Worm (Caenorhabditis elegans) whole organism, L4 larva: ENCODE data around the gene B0001.4.
A peak's percentile ranks its signal among the peaks of the same experiment; 100 is the strongest.

ENCODE experiments used
- F10B5.3 ChIP-seq: sonication (generic microtip); optimal IDR thresholded peaks from 2 replicates; lab custom pipeline; 2016; ENCODE audit warnings: mild to moderate bottlenecking, missing genetic modification characterization, missing compliant biosample characterization
- F49E8.2 ChIP-seq: sonication (generic microtip); optimal IDR thresholded peaks from 2 replicates; lab custom pipeline; 2016; ENCODE audit warnings: missing compliant biosample characterization, mild to moderate bottlenecking, missing genetic modification characterization, borderline replicate concordance
- R02D3.7 ChIP-seq: fragments of 150-350 bp; sonication (generic microtip); optimal IDR thresholded peaks from 3 replicates; lab custom pipeline; 2014; ENCODE audit warnings: missing biosample characterization, missing genetic modification characterization
- Y105C5A.15 ChIP-seq: fragments of 200-800 bp; sonication (Bioruptor generic); IDR thresholded peaks from 2 replicates; pipeline ENCODE4 v1.3.6; 2022; ENCODE audit warnings: missing genetic modification characterization, missing compliant biosample characterization
- Y5F2A.4 ChIP-seq: fragments of 200-800 bp; sonication (Bioruptor generic); optimal IDR thresholded peaks from 2 replicates; lab custom pipeline; 2018; ENCODE audit warnings: mild to moderate bottlenecking, missing genetic modification characterization, missing compliant biosample characterization
- aly-2 ChIP-seq: sonication (generic microtip); optimal IDR thresholded peaks from 2 replicates; lab custom pipeline; 2018; ENCODE audit warnings: missing biosample characterization, missing genetic modification characterization
- arid-1 ChIP-seq: fragments of 200-800 bp; sonication (Bioruptor generic); conservative IDR thresholded peaks from 2 replicates; pipeline ENCODE4 v1.3.6; 2022; ENCODE audit warnings: missing genetic modification reagents, missing genetic modification characterization, missing compliant biosample characterization
- attf-4 ChIP-seq: sonication (generic microtip); optimal IDR thresholded peaks from 3 replicates; lab custom pipeline; 2017; ENCODE audit warnings: missing biosample characterization, missing genetic modification characterization
- ceh-20 ChIP-seq: fragments of 200-800 bp; sonication (Bioruptor generic); IDR thresholded peaks from 2 replicates; pipeline ENCODE4 v1.3.6; 2022; ENCODE audit warnings: missing genetic modification reagents, missing genetic modification characterization, missing compliant biosample characterization
- ceh-28 ChIP-seq: fragments of 150-350 bp; optimal IDR thresholded peaks from 2 replicates; lab custom pipeline; 2014; ENCODE audit warnings: missing biosample characterization, missing genetic modification reagents, missing genetic modification characterization
- ceh-44 ChIP-seq: fragments of 200-800 bp; sonication (Bioruptor generic); IDR thresholded peaks from 2 replicates; pipeline ENCODE4 v1.3.6; 2022; ENCODE audit warnings: missing genetic modification reagents, missing genetic modification characterization, missing compliant biosample characterization
- ces-1 ChIP-seq: fragments of 150-350 bp; sonication (generic microtip); optimal IDR thresholded peaks from 4 replicates; lab custom pipeline; 2014; ENCODE audit warnings: missing biosample characterization, missing genetic modification reagents, missing genetic modification characterization
- cey-2 ChIP-seq: sonication (generic microtip); optimal IDR thresholded peaks from 3 replicates; lab custom pipeline; 2017; ENCODE audit warnings: missing genetic modification characterization, mild to moderate bottlenecking, missing compliant biosample characterization, antibody characterized with exemption, borderline replicate concordance; ENCODE audit not compliant: insufficient read depth
- daf-12 ChIP-seq: fragments of 150-350 bp; optimal IDR thresholded peaks from 2 replicates; lab custom pipeline; 2014; ENCODE audit warnings: missing biosample characterization, missing genetic modification reagents, missing genetic modification characterization
- daf-16 ChIP-seq, 3 experiments: sonication (generic microtip); optimal IDR thresholded peaks; 2 replicates each; lab custom pipeline; 2016 to 2017; ENCODE audit warnings: missing genetic modification characterization in 3 of 3, missing genetic modification reagents in 3 of 3, mild to moderate bottlenecking in 2 of 3, missing compliant biosample characterization in 2 of 3, missing biosample characterization in 1 of 3, moderate library complexity in 1 of 3
- daf-8 ChIP-seq: fragments of 200-800 bp; sonication (Bioruptor generic); IDR thresholded peaks from 2 replicates; pipeline ENCODE4 v1.3.6; 2022; ENCODE audit warnings: missing genetic modification characterization, missing compliant biosample characterization
- dmd-9 ChIP-seq: fragments of 200-800 bp; sonication (Bioruptor generic); IDR thresholded peaks from 2 replicates; pipeline ENCODE4 v1.3.6; 2022; ENCODE audit warnings: missing genetic modification reagents, missing genetic modification characterization, missing compliant biosample characterization
- dve-1 ChIP-seq: sonication (generic microtip); optimal IDR thresholded peaks from 2 replicates; lab custom pipeline; 2017; ENCODE audit warnings: antibody characterized with exemption, mild to moderate bottlenecking, missing genetic modification characterization, missing compliant biosample characterization; ENCODE audit not compliant: insufficient read depth
- fos-1 ChIP-seq: fragments of 150-350 bp; optimal IDR thresholded peaks from 2 replicates; lab custom pipeline; 2014; ENCODE audit warnings: missing biosample characterization, missing genetic modification characterization
- hlh-30 ChIP-seq: sonication (generic microtip); optimal IDR thresholded peaks from 2 replicates; lab custom pipeline; 2017; ENCODE audit warnings: antibody characterized with exemption, mild to moderate bottlenecking, missing genetic modification characterization, missing compliant biosample characterization; ENCODE audit not compliant: insufficient read depth
- jun-1 ChIP-seq: fragments of 150-350 bp; optimal IDR thresholded peaks from 2 replicates; lab custom pipeline; 2014; ENCODE audit warnings: missing biosample characterization, missing genetic modification reagents, missing genetic modification characterization
- lim-7 ChIP-seq: fragments of 200-800 bp; sonication (Bioruptor generic); IDR thresholded peaks from 2 replicates; pipeline ENCODE4 v1.3.6; 2022; ENCODE audit warnings: missing genetic modification characterization, missing compliant biosample characterization
- lin-1 ChIP-seq: fragments of 200-800 bp; sonication (Bioruptor generic); IDR thresholded peaks from 2 replicates; pipeline ENCODE4 v1.3.6; 2022; ENCODE audit warnings: missing genetic modification reagents, missing genetic modification characterization, missing compliant biosample characterization
- lin-15B ChIP-seq: fragments of 150-350 bp; sonication (generic microtip); optimal IDR thresholded peaks from 3 replicates; lab custom pipeline; 2014; ENCODE audit warnings: missing biosample characterization, missing genetic modification characterization
- lin-29 ChIP-seq: fragments of 200-800 bp; sonication (Bioruptor generic); IDR thresholded peaks from 2 replicates; pipeline ENCODE4 v1.3.6; 2022; ENCODE audit warnings: missing genetic modification reagents, missing genetic modification characterization, missing compliant biosample characterization
- madf-5 ChIP-seq, 2 experiments: fragments of 200-800 bp; sonication (Bioruptor generic); IDR thresholded peaks; 2 replicates each; pipeline ENCODE4 v1.3.6; 2022; ENCODE audit warnings: missing compliant biosample characterization in 2 of 2, missing genetic modification characterization in 2 of 2
- mes-2 ChIP-seq: sonication (generic microtip); optimal IDR thresholded peaks from 2 replicates; lab custom pipeline; 2016; ENCODE audit warnings: missing genotype, mild to moderate bottlenecking, missing genetic modification characterization, missing compliant biosample characterization; ENCODE audit not compliant: poor library complexity, severe bottlenecking
- mxl-3 ChIP-seq: fragments of 200-800 bp; sonication (Bioruptor generic); optimal IDR thresholded peaks from 2 replicates; lab custom pipeline; 2018; ENCODE audit warnings: mild to moderate bottlenecking, missing genetic modification characterization, missing compliant biosample characterization
- nhr-111 ChIP-seq: fragments of 200-800 bp; sonication (Bioruptor generic); optimal IDR thresholded peaks from 2 replicates; lab custom pipeline; 2018; ENCODE audit warnings: mild to moderate bottlenecking, missing genetic modification characterization, missing compliant biosample characterization
- nhr-25 ChIP-seq: sonication (generic microtip); optimal IDR thresholded peaks from 2 replicates; lab custom pipeline; 2017; ENCODE audit warnings: missing genetic modification characterization, mild to moderate bottlenecking, missing compliant biosample characterization, antibody characterized with exemption, moderate library complexity, borderline replicate concordance; ENCODE audit not compliant: insufficient read depth
- nhr-41 ChIP-seq: fragments of 200-800 bp; sonication (Bioruptor generic); IDR thresholded peaks from 2 replicates; pipeline ENCODE4 v1.3.6; 2022; ENCODE audit warnings: missing genetic modification reagents, missing genetic modification characterization, missing compliant biosample characterization
- nhr-6 ChIP-seq: fragments of 150-350 bp; optimal IDR thresholded peaks from 2 replicates; lab custom pipeline; 2014; ENCODE audit warnings: missing biosample characterization, missing genetic modification characterization
- nhr-76 ChIP-seq: fragments of 150-350 bp; optimal IDR thresholded peaks from 2 replicates; lab custom pipeline; 2014; ENCODE audit warnings: missing biosample characterization, missing genetic modification characterization
- pha-4 ChIP-seq, 2 experiments: fragments of 150-350 bp in 1 of 2; fragments of 200-800 bp in 1 of 2; sonication (Bioruptor generic) in 1 of 2; IDR thresholded peaks in 1 of 2; optimal IDR thresholded peaks in 1 of 2; 2 replicates each; pipeline versions ENCODE4 v1.3.6 to Lab custom; 2014 to 2022; ENCODE audit warnings: missing genetic modification characterization in 2 of 2, missing genetic modification reagents in 2 of 2, missing biosample characterization in 1 of 2, missing compliant biosample characterization in 1 of 2
- pqm-1 ChIP-seq: sonication (generic microtip); optimal IDR thresholded peaks from 2 replicates; lab custom pipeline; 2017; ENCODE audit warnings: missing biosample characterization, missing genetic modification characterization
- rbr-2 ChIP-seq: sonication (generic microtip); optimal IDR thresholded peaks from 2 replicates; lab custom pipeline; 2016; ENCODE audit warnings: missing genotype, missing genetic modification characterization, missing compliant biosample characterization
- snpc-1.2 ChIP-seq: fragments of 200-800 bp; sonication (Bioruptor generic); IDR thresholded peaks from 2 replicates; pipeline ENCODE4 v1.3.6; 2022; ENCODE audit warnings: missing genetic modification reagents, missing genetic modification characterization, missing compliant biosample characterization
- unc-39 ChIP-seq: sonication (generic microtip); optimal IDR thresholded peaks from 2 replicates; lab custom pipeline; 2017; ENCODE audit warnings: missing biosample characterization, missing genetic modification characterization
- unc-62 ChIP-seq, 3 experiments: fragments of 150-350 bp in 1 of 3; sonication (generic microtip); optimal IDR thresholded peaks in 2 of 3; peaks in 1 of 3; 1 replicate in 1 of 3; 2 replicates in 2 of 3; lab custom pipeline; 2014 to 2017; ENCODE audit warnings: missing biosample characterization in 3 of 3, missing genetic modification characterization in 3 of 3, missing genetic modification reagents in 3 of 3, missing genotype in 1 of 3

The B0001.4 gene

DNA sequence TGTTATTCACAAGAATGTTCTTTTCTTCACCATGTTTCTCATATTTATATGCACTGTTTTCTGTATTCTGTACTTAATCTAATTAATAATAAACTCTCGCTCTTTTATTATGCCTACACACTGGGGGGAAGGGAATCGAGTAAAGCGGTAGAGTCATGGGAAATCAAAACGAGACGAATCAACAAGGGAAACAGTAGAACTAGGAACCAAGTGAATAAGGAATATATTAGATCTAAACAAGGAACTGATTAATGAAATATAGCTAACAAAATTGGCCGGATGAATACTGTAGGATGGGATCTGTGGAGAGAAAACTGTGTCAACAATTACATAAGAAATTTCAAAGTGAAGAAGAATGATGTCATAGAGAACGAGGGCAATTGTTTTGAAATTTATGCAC is 3.0 kb downstream of the B0001.4 start:
- TF ChIP-seq nhr-111 (GFP tag; lab: Kevin White, UChicago) = no peak
- no peak for TF ChIP-seq pqm-1 (tag; lab: Kevin White, UChicago)
- no peak for TF ChIP-seq lin-1
- TF ChIP-seq F10B5.3 (tag; lab: Kevin White, UChicago) = no peak
- no peak for TF ChIP-seq mxl-3
- no peak for TF ChIP-seq lim-7 (GFP tag; lab: Robert Waterston, UW)
- TF ChIP-seq arid-1 (GFP tag; lab: Robert Waterston, UW) = no peak
- TF ChIP-seq Y5F2A.4 (GFP tag; lab: Kevin White, UChicago) = no peak
- no peak for TF ChIP-seq unc-39
- no peak for TF ChIP-seq rbr-2 (tag; lab: Kevin White, UChicago)
- TF ChIP-seq unc-62 (GFP tag; optimal IDR thresholded peaks at IDR 0.05 in 1 of 2; lab: Kevin White, UChicago) = no peak
- TF ChIP-seq unc-62 (tag; optimal IDR thresholded peaks at IDR 0.05; lab: Kevin White, UChicago) = no peak
- no peak for TF ChIP-seq nhr-6 (tag; lab: Kevin White, UChicago)
- TF ChIP-seq, all 104 proteins: peak for 0

DNA sequence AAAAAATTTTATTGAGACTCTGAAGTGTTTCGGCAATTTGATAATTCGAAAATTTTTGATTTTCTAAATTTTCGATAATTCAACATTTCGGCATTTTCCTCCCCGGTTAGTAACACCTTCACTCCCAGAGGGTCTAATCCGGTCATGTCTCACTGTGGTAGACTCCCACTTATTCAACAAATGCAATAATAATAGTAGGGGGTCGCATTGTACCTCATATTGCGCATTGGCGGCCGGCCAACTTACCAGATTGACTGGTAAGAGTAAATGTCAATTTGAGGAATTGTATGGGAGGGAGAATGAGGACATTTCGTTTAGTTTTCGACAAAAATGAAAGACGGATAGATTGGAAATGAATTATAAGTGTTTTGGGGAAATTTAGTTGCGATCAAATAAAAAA is 4.2 kb downstream of the B0001.4 start:
- TF ChIP-seq mes-2 (tag; lab: Kevin White, UChicago) = peak; percentile 1
- no peak for TF ChIP-seq ceh-20
- TF ChIP-seq, all 104 proteins: peak for 1

DNA sequence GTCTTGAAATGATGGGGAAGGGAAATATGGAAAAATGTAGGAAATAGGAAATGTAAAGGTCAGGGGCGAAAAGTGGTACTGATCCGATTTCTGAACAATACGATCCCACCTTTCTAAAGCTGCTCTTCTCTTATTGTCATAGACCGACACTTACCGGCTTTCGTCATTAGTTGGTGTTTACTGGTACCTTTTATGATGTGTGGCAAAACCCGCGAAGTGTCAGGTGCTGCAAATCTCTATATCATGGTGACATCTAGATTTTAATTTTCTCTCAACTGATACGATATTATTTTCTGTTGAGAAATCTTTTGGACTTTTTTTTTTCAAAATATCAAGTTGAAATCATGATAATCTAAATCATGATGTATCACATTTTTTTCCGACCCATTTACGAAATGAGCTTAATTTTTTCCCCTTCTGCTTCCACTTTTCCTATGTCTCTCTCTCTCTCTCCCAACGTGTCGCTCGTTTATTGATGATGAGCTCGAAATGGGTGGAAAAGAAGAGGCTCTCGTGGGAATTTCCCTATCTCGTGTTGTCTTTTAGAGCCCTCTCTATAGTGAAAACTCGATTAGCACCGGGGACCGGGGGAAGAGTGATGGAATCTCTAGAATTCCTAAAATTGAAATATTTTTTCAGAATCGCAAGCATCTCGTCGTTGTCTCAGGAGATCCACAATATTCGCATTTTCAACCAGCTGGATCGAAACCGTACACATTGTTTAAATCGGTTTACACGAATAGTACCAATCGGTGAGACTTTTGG is 6.5 kb downstream of the B0001.4 start:
- TF ChIP-seq hlh-30 (tag; lab: Kevin White, UChicago) (peak; percentile 17), ceh-20 (0 out of 2 replicates have a peak, but pooled peaks have one; percentile 16), nhr-111 (GFP tag; lab: Kevin White, UChicago) (no peak), madf-5 (GFP tag; IDR thresholded peaks at IDR 0.05; lab: Robert Waterston, UW) (no peak), lin-29 (no peak), nhr-25 (tag; lab: Kevin White, UChicago) (no peak), unc-62 (GFP tag; optimal IDR thresholded peaks at IDR 0.05 in 1 of 2; lab: Kevin White, UChicago) (peak in 1 of 2 experiments; percentile 60), unc-62 (tag; optimal IDR thresholded peaks at IDR 0.05; lab: Kevin White, UChicago) (no peak)

DNA sequence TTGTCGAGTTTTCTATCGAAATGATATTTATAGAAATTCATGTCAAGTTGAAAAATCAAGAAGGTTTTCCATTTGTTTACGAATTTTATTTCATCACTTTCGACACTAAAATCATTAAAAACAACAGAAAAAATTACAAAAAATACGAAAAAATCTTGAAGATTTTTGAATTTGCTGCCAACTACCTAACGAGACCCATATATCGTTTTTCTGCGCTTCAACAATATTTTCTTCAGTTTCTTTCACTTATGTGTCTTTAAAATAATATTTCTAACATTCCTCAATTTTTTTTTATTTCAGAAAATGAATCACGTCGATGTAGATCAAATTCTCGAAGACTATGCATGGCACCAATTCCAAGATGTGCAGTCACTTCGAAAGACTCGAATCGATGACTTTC is 8.8 kb downstream of the B0001.4 start, which contains the start of gene lin-24:
Gene lin-24, plus strand, starts transcription at position 301 of the 400 bp plus-strand sequence.
- TF ChIP-seq snpc-1.2 (GFP tag; lab: Robert Waterston, UW) (no peak), ceh-44 (GFP tag; lab: Robert Waterston, UW) (no peak), lin-15B (no peak), R02D3.7 (tag; lab: Kevin White, UChicago) (no peak), ceh-28 (tag; lab: Kevin White, UChicago) (no peak), pha-4 (GFP tag; IDR thresholded peaks at IDR 0.05; lab: Robert Waterston, UW) (no peak), pha-4 (tag; optimal IDR thresholded peaks at IDR 0.05; lab: Kevin White, UChicago) (no peak), cey-2 (no peak), Y5F2A.4 (GFP tag; lab: Kevin White, UChicago) (no peak), aly-2 (tag; lab: Kevin White, UChicago) (no peak), attf-4 (tag; lab: Kevin White, UChicago) (no peak), lin-1 (no peak), Y105C5A.15 (GFP tag; lab: Robert Waterston, UW) (no peak), F49E8.2 (tag; lab: Kevin White, UChicago) (no peak)

DNA sequence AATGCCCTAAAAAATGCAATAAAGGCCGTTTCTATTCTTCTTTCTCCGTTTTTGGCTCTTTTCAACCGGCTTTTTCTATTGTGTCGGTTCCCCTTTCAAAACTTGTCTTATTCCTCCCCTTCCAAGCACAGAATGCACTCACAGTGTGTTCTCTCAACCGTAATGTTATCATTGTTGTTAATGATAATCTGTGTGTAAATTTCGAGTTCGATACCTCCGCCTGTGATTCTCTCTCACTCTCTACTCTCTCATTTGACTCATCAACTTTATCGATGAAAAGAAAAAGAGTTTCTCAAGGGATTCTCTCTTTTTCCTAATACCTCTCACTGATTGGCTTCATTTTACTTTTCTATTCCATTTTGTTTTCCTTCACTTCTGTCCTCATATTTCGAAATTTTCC is 9.3 kb downstream of the B0001.4 start:
- no peak for TF ChIP-seq nhr-76 (tag; lab: Kevin White, UChicago)
- no peak for TF ChIP-seq dmd-9
- peak; percentile 27 for TF ChIP-seq dve-1
- TF ChIP-seq Y105C5A.15 (GFP tag; lab: Robert Waterston, UW) = no peak
- no peak for TF ChIP-seq daf-16 (GFP tag; optimal IDR thresholded peaks at IDR 0.05; lab: Kevin White, UChicago)
- TF ChIP-seq daf-16 (tag; optimal IDR thresholded peaks at IDR 0.05; lab: Kevin White, UChicago) = peak; percentile 29
- TF ChIP-seq ceh-28 (tag; lab: Kevin White, UChicago) = no peak
- TF ChIP-seq lin-15B = no peak
- no peak for TF ChIP-seq attf-4 (tag; lab: Kevin White, UChicago)
- no peak for TF ChIP-seq fos-1
- no peak for TF ChIP-seq nhr-41
- no peak for TF ChIP-seq daf-8
- TF ChIP-seq jun-1 (tag; lab: Kevin White, UChicago) = no peak
- no peak for TF ChIP-seq daf-12 (tag; lab: Kevin White, UChicago)
- no peak for TF ChIP-seq ces-1 (GFP tag; lab: Kevin White, UChicago)
- peak; percentile 38 for TF ChIP-seq mes-2 (tag; lab: Kevin White, UChicago)
- TF ChIP-seq hlh-30 (tag; lab: Kevin White, UChicago) = no peak
